Fruit fly (Drosophila melanogaster) whole organism, embryonic: ENCODE results near the gene CG8301.
A peak's percentile ranks its signal among the peaks of the same experiment; 100 is the strongest.

Experiments
- Adf1 ChIP-seq: fragments of 200-800 bp; sonication (Bioruptor generic); IDR thresholded peaks from 2 replicates; pipeline ENCODE4 v1.3.6; 2022; ENCODE audit warnings: missing biosample characterization, missing genetic modification characterization
- Aef1 ChIP-seq: fragments of 200-800 bp; sonication (Bioruptor generic); IDR thresholded peaks from 3 replicates; pipeline ENCODE4 v1.3.6; 2022; ENCODE audit warnings: missing biosample characterization, missing genetic modification characterization
- Antp ChIP-seq: fragments of 200-800 bp; sonication (Bioruptor generic); optimal IDR thresholded peaks from 3 replicates; lab custom pipeline; 2016; ENCODE audit warnings: missing biosample characterization, missing genetic modification characterization
- Atf-2 ChIP-seq: fragments of 200-800 bp; sonication (Bioruptor generic); optimal IDR thresholded peaks from 2 replicates; lab custom pipeline; 2016; ENCODE audit warnings: missing biosample characterization, missing genetic modification characterization
- CG10431 ChIP-seq: fragments of 200-800 bp; sonication (Bioruptor generic); optimal IDR thresholded peaks from 3 replicates; lab custom pipeline; 2018; ENCODE audit warnings: missing biosample characterization, mild to moderate bottlenecking, missing genetic modification characterization
- CG11085 ChIP-seq: fragments of 200-800 bp; sonication (Bioruptor generic); IDR thresholded peaks from 2 replicates; pipeline ENCODE4 v1.3.6; 2022; ENCODE audit warnings: missing biosample characterization, missing genetic modification characterization
- CG11247 ChIP-seq: fragments of 200-800 bp; sonication (Bioruptor generic); IDR thresholded peaks from 2 replicates; pipeline ENCODE4 v1.3.6; 2022; ENCODE audit warnings: missing biosample characterization, missing genetic modification characterization
- CG11398 ChIP-seq: fragments of 200-800 bp; sonication (Bioruptor generic); optimal IDR thresholded peaks from 2 replicates; lab custom pipeline; 2016; ENCODE audit warnings: missing biosample characterization, missing genetic modification characterization
- CG11456 ChIP-seq: fragments of 200-800 bp; sonication (Bioruptor generic); IDR thresholded peaks from 3 replicates; pipeline ENCODE4 v1.3.6; 2022; ENCODE audit warnings: missing biosample characterization, missing genetic modification characterization
- CG12219 ChIP-seq: fragments of 200-800 bp; sonication (Bioruptor generic); optimal IDR thresholded peaks from 3 replicates; lab custom pipeline; 2018; ENCODE audit warnings: missing biosample characterization, mild to moderate bottlenecking, missing genetic modification characterization
- CG12744 ChIP-seq: fragments of 200-800 bp; sonication (Bioruptor generic); optimal IDR thresholded peaks from 2 replicates; lab custom pipeline; 2016; ENCODE audit warnings: missing biosample characterization, missing genetic modification characterization
- CG15011 ChIP-seq: fragments of 200-800 bp; sonication (Bioruptor generic); optimal IDR thresholded peaks from 3 replicates; lab custom pipeline; 2018; ENCODE audit warnings: missing biosample characterization, mild to moderate bottlenecking, missing genetic modification characterization
- CG16779 ChIP-seq: fragments of 200-800 bp; sonication (Bioruptor generic); IDR thresholded peaks from 2 replicates; pipeline ENCODE4 v1.3.6; 2022; ENCODE audit warnings: missing biosample characterization, missing genetic modification characterization
- CG16815 ChIP-seq: fragments of 200-800 bp; sonication (Bioruptor generic); optimal IDR thresholded peaks from 3 replicates; lab custom pipeline; 2017; ENCODE audit warnings: missing biosample characterization, mild to moderate bottlenecking, missing genetic modification characterization
- CG16863 ChIP-seq: fragments of 200-800 bp; sonication (Bioruptor generic); optimal IDR thresholded peaks from 3 replicates; lab custom pipeline; 2016; ENCODE audit warnings: missing biosample characterization, missing genetic modification characterization
- CG17385 ChIP-seq: fragments of 200-800 bp; sonication (Bioruptor generic); optimal IDR thresholded peaks from 3 replicates; lab custom pipeline; 2018; ENCODE audit warnings: missing biosample characterization, mild to moderate bottlenecking, missing genetic modification characterization
- CG34376 ChIP-seq: fragments of 200-800 bp; sonication (Bioruptor generic); optimal IDR thresholded peaks from 2 replicates; lab custom pipeline; 2018; ENCODE audit warnings: missing biosample characterization, mild to moderate bottlenecking, missing genetic modification characterization
- CG34422 ChIP-seq: fragments of 200-800 bp; sonication (Bioruptor generic); IDR thresholded peaks from 3 replicates; pipeline ENCODE4 v1.3.6; 2022; ENCODE audit warnings: missing biosample characterization, missing genetic modification characterization
- CG4282 ChIP-seq: fragments of 200-800 bp; sonication (Bioruptor generic); optimal IDR thresholded peaks from 2 replicates; lab custom pipeline; 2016; ENCODE audit warnings: missing biosample characterization, missing genetic modification characterization
- CG7271 ChIP-seq: fragments of 200-800 bp; sonication (Bioruptor generic); optimal IDR thresholded peaks from 2 replicates; lab custom pipeline; 2018; ENCODE audit warnings: missing biosample characterization, mild to moderate bottlenecking, missing genetic modification characterization, moderate library complexity
- CG7839 ChIP-seq: fragments of 200-800 bp; sonication (Bioruptor generic); optimal IDR thresholded peaks from 3 replicates; lab custom pipeline; 2018; ENCODE audit warnings: missing biosample characterization, mild to moderate bottlenecking, missing genetic modification characterization, moderate library complexity
- ERR ChIP-seq: fragments of 200-800 bp; sonication (Bioruptor generic); optimal IDR thresholded peaks from 2 replicates; lab custom pipeline; 2016; ENCODE audit warnings: missing biosample characterization, missing genetic modification characterization
- Fer3 ChIP-seq: fragments of 200-800 bp; sonication (Bioruptor generic); optimal IDR thresholded peaks from 2 replicates; lab custom pipeline; 2018; ENCODE audit warnings: missing biosample characterization, mild to moderate bottlenecking, missing genetic modification characterization, moderate library complexity
- HmgZ ChIP-seq: fragments of 200-800 bp; sonication (Bioruptor generic); optimal IDR thresholded peaks from 2 replicates; lab custom pipeline; 2018; ENCODE audit warnings: missing biosample characterization, mild to moderate bottlenecking, missing genetic modification characterization
- Hr3 ChIP-seq: fragments of 200-800 bp; sonication (Bioruptor generic); optimal IDR thresholded peaks from 3 replicates; lab custom pipeline; 2016; ENCODE audit warnings: missing biosample characterization, missing genetic modification characterization
- MBD-R2 ChIP-seq: fragments of 200-800 bp; sonication (Bioruptor generic); IDR thresholded peaks from 2 replicates; pipeline ENCODE4 v1.3.6; 2022; ENCODE audit warnings: missing biosample characterization, missing genetic modification characterization
- MESR4 ChIP-seq: fragments of 200-800 bp; sonication (Bioruptor generic); optimal IDR thresholded peaks from 2 replicates; lab custom pipeline; 2018; ENCODE audit warnings: missing biosample characterization, mild to moderate bottlenecking, missing genetic modification characterization, moderate library complexity
- MTF-1 ChIP-seq: fragments of 200-800 bp; sonication (Bioruptor generic); optimal IDR thresholded peaks from 2 replicates; lab custom pipeline; 2018; ENCODE audit warnings: missing biosample characterization, mild to moderate bottlenecking, missing genetic modification characterization, borderline replicate concordance
- Med ChIP-seq: fragments of 200-800 bp; sonication (Bioruptor generic); peaks from one replicate; lab custom pipeline; 2016; ENCODE audit warnings: missing biosample characterization, missing genetic modification characterization, mild to moderate bottlenecking, inconsistent platforms, moderate library complexity
- NC2β ChIP-seq: fragments of 200-800 bp; sonication (Bioruptor generic); optimal IDR thresholded peaks from 2 replicates; lab custom pipeline; 2016; ENCODE audit warnings: missing biosample characterization, missing genetic modification characterization
- NK7.1 ChIP-seq: fragments of 200-800 bp; sonication (Bioruptor generic); optimal IDR thresholded peaks from 3 replicates; lab custom pipeline; 2016; ENCODE audit warnings: missing biosample characterization, missing genetic modification characterization
- Neu2 ChIP-seq: fragments of 200-800 bp; sonication (Bioruptor generic); optimal IDR thresholded peaks from 3 replicates; lab custom pipeline; 2016; ENCODE audit warnings: missing biosample characterization, missing genetic modification characterization, borderline replicate concordance
- PHDP ChIP-seq: fragments of 200-800 bp; sonication (Bioruptor generic); optimal IDR thresholded peaks from 3 replicates; lab custom pipeline; 2018; ENCODE audit warnings: missing biosample characterization, mild to moderate bottlenecking, missing genetic modification characterization, moderate library complexity
- Side ChIP-seq: fragments of 200-800 bp; sonication (Bioruptor generic); optimal IDR thresholded peaks from 2 replicates; lab custom pipeline; 2016; ENCODE audit warnings: missing biosample characterization, missing genetic modification characterization
- Xrp1 ChIP-seq: fragments of 200-800 bp; sonication (Bioruptor generic); IDR thresholded peaks from 2 replicates; pipeline ENCODE4 v1.3.6; 2022; ENCODE audit warnings: missing biosample characterization, missing genetic modification characterization
- ab ChIP-seq: fragments of 200-800 bp; sonication (Bioruptor generic); optimal IDR thresholded peaks from 2 replicates; lab custom pipeline; 2016; ENCODE audit warnings: missing biosample characterization, missing genetic modification characterization
- bsh ChIP-seq, 2 experiments: fragments of 200-800 bp; sonication (Bioruptor generic); optimal IDR thresholded peaks; 2 replicates each; lab custom pipeline; 2017 to 2018; ENCODE audit warnings: mild to moderate bottlenecking in 2 of 2, missing biosample characterization in 2 of 2, missing genetic modification characterization in 2 of 2, moderate library complexity in 1 of 2
- gcm2 ChIP-seq: fragments of 200-800 bp; sonication (Bioruptor generic); optimal IDR thresholded peaks from 2 replicates; lab custom pipeline; 2016; ENCODE audit warnings: missing biosample characterization, missing genetic modification characterization
- gfzf ChIP-seq: fragments of 200-800 bp; sonication (Bioruptor generic); optimal IDR thresholded peaks from 2 replicates; lab custom pipeline; 2016; ENCODE audit warnings: missing biosample characterization, mild to moderate bottlenecking, missing genetic modification characterization, moderate library complexity
- mirr ChIP-seq: fragments of 200-800 bp; sonication (Bioruptor generic); optimal IDR thresholded peaks from 3 replicates; lab custom pipeline; 2018; ENCODE audit warnings: missing biosample characterization, mild to moderate bottlenecking, missing genetic modification characterization
- nau ChIP-seq: fragments of 200-800 bp; sonication (Bioruptor generic); optimal IDR thresholded peaks from 3 replicates; lab custom pipeline; 2017; ENCODE audit warnings: missing biosample characterization, mild to moderate bottlenecking, missing genetic modification characterization, missing genetic modification reagents
- nerfin-1 ChIP-seq: fragments of 200-800 bp; sonication (Bioruptor generic); optimal IDR thresholded peaks from 3 replicates; lab custom pipeline; 2019; ENCODE audit warnings: missing biosample characterization, mild to moderate bottlenecking, missing genetic modification characterization, moderate library complexity
- scrt ChIP-seq: fragments of 200-800 bp; sonication (Bioruptor generic); optimal IDR thresholded peaks from 2 replicates; lab custom pipeline; 2018; ENCODE audit warnings: missing biosample characterization, mild to moderate bottlenecking, missing genetic modification characterization, moderate library complexity
- sd ChIP-seq: fragments of 200-800 bp; sonication (Bioruptor generic); optimal IDR thresholded peaks from 3 replicates; lab custom pipeline; 2018; ENCODE audit warnings: missing biosample characterization, mild to moderate bottlenecking, missing genetic modification characterization, moderate library complexity
- sens ChIP-seq: fragments of 200-800 bp; sonication (Bioruptor generic); peaks from one replicate; lab custom pipeline; 2016; ENCODE audit warnings: missing biosample characterization, missing genetic modification characterization
- slou ChIP-seq: fragments of 200-800 bp; sonication (Bioruptor generic); optimal IDR thresholded peaks from 3 replicates; lab custom pipeline; 2016; ENCODE audit warnings: missing biosample characterization, missing genetic modification characterization
- sna ChIP-seq: fragments of 200-800 bp; sonication (Bioruptor generic); IDR thresholded peaks from 2 replicates; pipeline ENCODE4 v1.3.6; 2022; ENCODE audit warnings: missing biosample characterization, missing genetic modification characterization; ENCODE audit not compliant: partially characterized antibody
- sr ChIP-seq: fragments of 200-800 bp; sonication (Bioruptor generic); IDR thresholded peaks from 3 replicates; pipeline ENCODE4 v1.3.6; 2022; ENCODE audit warnings: missing biosample characterization, missing genetic modification characterization
- ssp ChIP-seq: fragments of 200-800 bp; sonication (Bioruptor generic); IDR thresholded peaks from 2 replicates; pipeline ENCODE4 v1.3.6; 2022; ENCODE audit warnings: missing biosample characterization, missing genetic modification characterization
- sug ChIP-seq: fragments of 200-800 bp; optimal IDR thresholded peaks from 2 replicates; lab custom pipeline; 2019; ENCODE audit warnings: missing biosample characterization, mild to moderate bottlenecking, missing genetic modification characterization, moderate library complexity
- tll ChIP-seq, 2 experiments: fragments of 200-800 bp in 1 of 2; fragments of >200 bp in 1 of 2; sonication (Bioruptor generic) in 1 of 2; optimal IDR thresholded peaks; 2 replicates each; lab custom pipeline; 2017 to 2019; ENCODE audit warnings: missing biosample characterization in 2 of 2, missing genetic modification characterization in 2 of 2, mild to moderate bottlenecking in 1 of 2, moderate library complexity in 1 of 2
- wek ChIP-seq: fragments of 200-800 bp; sonication (Bioruptor generic); optimal IDR thresholded peaks from 3 replicates; lab custom pipeline; 2018; ENCODE audit warnings: missing biosample characterization, mild to moderate bottlenecking, missing genetic modification characterization, moderate library complexity

CG8301 gene

DNA sequence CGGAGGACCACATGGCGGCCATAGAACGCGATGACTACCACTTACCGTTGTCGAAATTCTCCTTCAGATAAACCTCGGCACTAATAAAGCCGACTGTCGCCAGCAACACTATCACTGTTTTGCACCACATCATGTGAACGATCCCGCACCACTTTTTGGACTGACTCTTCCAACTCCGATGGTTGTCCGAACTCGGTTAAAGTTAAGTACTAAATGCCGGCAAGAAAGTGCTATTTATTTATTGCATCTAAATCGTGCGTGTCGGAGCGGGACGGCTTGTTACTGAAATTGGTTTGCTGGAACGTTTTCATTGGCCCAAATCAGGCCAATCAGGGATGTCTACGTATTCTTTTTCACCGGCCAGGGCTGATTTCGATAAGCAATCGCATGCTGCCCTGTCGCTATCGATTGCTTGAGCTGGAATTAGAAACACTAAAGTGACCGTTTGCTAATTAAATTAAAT, 49.6 kb downstream of the CG8301 start, which contains the start of gene Calr (continued):
- TF ChIP-seq bsh (GFP tag; optimal IDR thresholded peaks at IDR 0.05; lab: Kevin White, UChicago) (peak in 1 of 2 experiments; percentile 9), CG7271 (peak; percentile 46), CG16863 (GFP tag; lab: Kevin White, UChicago) (peak; percentile 46), Atf-2 (GFP tag; lab: Kevin White, UChicago) (no peak), Xrp1 (GFP tag; lab: Robert Waterston, UW) (no peak), NC2β (GFP tag; lab: Kevin White, UChicago) (peak; percentile 52), Hr3 (GFP tag; lab: Kevin White, UChicago) (peak; percentile 27), CG4282 (no peak), NK7.1 (GFP tag; lab: Kevin White, UChicago) (peak; percentile 37), CG15011 (GFP tag; lab: Kevin White, UChicago) (no peak), MTF-1 (peak; percentile 37), gcm2 (GFP tag; lab: Kevin White, UChicago) (peak; percentile 43), Neu2 (peak; percentile 100), Aef1 (GFP tag; lab: Robert Waterston, UW) (no peak), CG11085 (GFP tag; lab: Robert Waterston, UW) (no peak), mirr (peak; percentile 77), sr (GFP tag; lab: Robert Waterston, UW) (no peak), CG12744 (no peak), CG10431 (GFP tag; lab: Kevin White, UChicago) (no peak), slou (GFP tag; lab: Kevin White, UChicago) (no peak), Fer3 (peak; percentile 12), CG11398 (GFP tag; lab: Kevin White, UChicago) (no peak), Side (peak; percentile 22), CG11247 (GFP tag; lab: Robert Waterston, UW) (no peak), CG16779 (GFP tag; lab: Robert Waterston, UW) (no peak), ab (GFP tag; lab: Kevin White, UChicago) (peak; percentile 53), CG12219 (GFP tag; lab: Kevin White, UChicago) (peak; percentile 39)

DNA sequence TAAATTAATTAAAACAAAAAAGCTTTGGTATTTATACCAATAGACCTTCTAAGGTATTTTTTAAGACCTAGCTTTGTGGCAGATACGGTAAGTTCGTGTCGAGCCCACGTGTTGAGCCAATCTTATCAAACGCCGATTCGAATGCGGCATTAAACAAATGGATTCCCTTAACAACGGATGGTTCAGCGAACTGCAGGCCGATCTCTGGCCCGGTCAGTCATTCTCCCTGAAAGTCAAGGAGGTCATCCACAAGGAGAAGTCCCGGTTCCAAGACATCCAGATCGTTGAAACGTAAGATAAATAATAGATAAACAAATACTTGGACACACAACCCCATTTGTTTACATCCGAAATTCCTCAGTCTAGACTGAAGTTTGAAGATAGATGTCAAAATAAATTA, 50.5 kb downstream of the CG8301 start, which contains the start of gene SpdS:
TSS of gene SpdS (plus strand) at position 78 of the 400 bp plus-strand sequence.
- no peak for TF ChIP-seq tll (GFP tag; optimal IDR thresholded peaks at IDR 0.05; lab: Kevin White, UChicago)
- TF ChIP-seq gfzf (GFP tag; lab: Kevin White, UChicago): peak; percentile 57
- TF ChIP-seq scrt: peak; percentile 84
- TF ChIP-seq Med: peak; percentile 78
- TF ChIP-seq sens (GFP tag; lab: Kevin White, UChicago): peak; percentile 62
- TF ChIP-seq ssp (GFP tag; lab: Robert Waterston, UW): no peak
- 0 out of 2 replicates have a peak, but pooled peaks have one; percentile 18 for TF ChIP-seq MBD-R2 (GFP tag; lab: Robert Waterston, UW)
- peak; percentile 22 for TF ChIP-seq PHDP (tag; lab: Kevin White, UChicago)
- TF ChIP-seq sd: peak; percentile 81
- TF ChIP-seq CG34422 (GFP tag; lab: Robert Waterston, UW): peak; percentile 72; the same call in 1 of the 3 replicates
- TF ChIP-seq nerfin-1 (tag; lab: Kevin White, UChicago): peak; percentile 29
- TF ChIP-seq MESR4: peak; percentile 26
- no peak for TF ChIP-seq CG11456 (GFP tag; lab: Robert Waterston, UW)
- TF ChIP-seq CG16815 (GFP tag; lab: Kevin White, UChicago): no peak
- peak; percentile 21 for TF ChIP-seq HmgZ (tag; lab: Kevin White, UChicago)
- TF ChIP-seq CG17385 (GFP tag; lab: Kevin White, UChicago): peak; percentile 5
- TF ChIP-seq ERR (GFP tag; lab: Kevin White, UChicago): peak; percentile 79
- no peak for TF ChIP-seq CG7839 (tag; lab: Kevin White, UChicago)
- TF ChIP-seq CG34376 (GFP tag; lab: Kevin White, UChicago): peak; percentile 28
- TF ChIP-seq wek (GFP tag; lab: Kevin White, UChicago): peak; percentile 23
- TF ChIP-seq Adf1 (GFP tag; lab: Robert Waterston, UW): no peak
- TF ChIP-seq sna (GFP tag; lab: Robert Waterston, UW): no peak
- peak; percentile 10 for TF ChIP-seq sug (tag; lab: Kevin White, UChicago)
- TF ChIP-seq Antp (GFP tag; lab: Kevin White, UChicago): no peak
- peak; percentile 18 for TF ChIP-seq nau (GFP tag; lab: Kevin White, UChicago)
